Worm (Caenorhabditis elegans): ENCODE data around the gene clec-160.
A peak's percentile ranks its signal among the peaks of the same experiment; 100 is the strongest.

Gene clec-160

DNA sequence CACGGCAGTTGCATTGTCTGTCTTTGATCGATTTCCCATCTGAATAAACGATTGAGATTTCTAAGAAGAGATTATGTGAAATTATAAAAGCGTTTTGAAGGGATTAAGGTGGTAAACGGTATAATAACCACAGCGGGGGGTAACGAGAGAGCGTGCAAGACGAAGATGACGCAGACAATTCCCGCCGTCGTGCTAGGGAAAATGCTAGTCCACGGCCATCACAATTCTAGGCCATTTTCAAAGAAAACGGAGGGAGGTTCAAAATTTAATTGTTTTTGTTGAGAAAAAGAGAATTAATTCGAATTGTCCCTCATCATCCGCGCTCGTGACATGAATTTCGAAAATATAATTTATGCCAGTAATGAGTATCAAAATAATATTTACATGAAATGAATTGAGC lies 43.3 kb upstream of the clec-160 start, which contains the start of gene F10E9.11 (continued):
- TF ChIP-seq nfya-1 (tag; optimal IDR thresholded peaks at IDR 0.05; ENCODE audit: borderline replicate concordance, insufficient read depth) (no peak), him-1 (tag; optimal IDR thresholded peaks at IDR 0.05) (peak; percentile 63), lin-26 (GFP tag; IDR thresholded peaks at IDR 0.05) (no peak), hlh-12 (tag; optimal IDR thresholded peaks at IDR 0.05) (no peak), sptf-2 (GFP tag; optimal IDR thresholded peaks at IDR 0.05) (no peak), egrh-3 (GFP tag; IDR thresholded peaks at IDR 0.05) (0 out of 2 replicates have a peak, but pooled peaks have one; percentile 14), B0336.3 (GFP tag; IDR thresholded peaks at IDR 0.05) (no peak), mes-4 (tag; optimal IDR thresholded peaks at IDR 0.05) (no peak), nhr-120 (GFP tag; IDR thresholded peaks at IDR 0.05) (no peak), ceh-58 (GFP tag; IDR thresholded peaks at IDR 0.05) (no peak), lsy-27 (tag; optimal IDR thresholded peaks at IDR 0.05; ENCODE audit: borderline replicate concordance, insufficient read depth) (no peak), F23B12.7 (tag; optimal IDR thresholded peaks at IDR 0.05; ENCODE audit: insufficient read depth) (peak; percentile 39), pha-4 (tag; optimal IDR thresholded peaks at IDR 0.05) (peak; percentile 5), snpc-1.3 (tag; optimal IDR thresholded peaks at IDR 0.05; ENCODE audit: insufficient read depth) (peak; percentile 43), ztf-25 (GFP tag; IDR thresholded peaks at IDR 0.05) (0 out of 2 replicates have a peak, but pooled peaks have one; percentile 55), K12H6.12 (tag; optimal IDR thresholded peaks at IDR 0.05) (peak; percentile 57), sdz-38 (tag; optimal IDR thresholded peaks at IDR 0.05) (no peak), zfh-2 (GFP tag; conservative IDR thresholded peaks at IDR 0.05) (no peak), snpc-1.1 (tag; optimal IDR thresholded peaks at IDR 0.05; ENCODE audit: insufficient read depth) (peak; percentile 45), ets-4 (GFP tag; optimal IDR thresholded peaks at IDR 0.05) (no peak), B0035.1 (tag; optimal IDR thresholded peaks at IDR 0.05) (no peak), Y56A3A.18 (GFP tag; IDR thresholded peaks at IDR 0.05) (no peak), ztf-26 (tag; optimal IDR thresholded peaks at IDR 0.05) (no peak), F55B11.4 (tag; optimal IDR thresholded peaks at IDR 0.05; ENCODE audit: borderline replicate concordance, insufficient read depth) (no peak), lin-35 (GFP tag; optimal IDR thresholded peaks at IDR 0.05) (peak; percentile 11 to 68 (median 28)), dpff-1 (tag; optimal IDR thresholded peaks at IDR 0.05) (no peak), xnd-1 (tag; optimal IDR thresholded peaks at IDR 0.05) (peak; percentile 32), ZK185.1 (tag; optimal IDR thresholded peaks at IDR 0.05; ENCODE audit: poor library complexity, severe bottlenecking) (peak; percentile 88), let-607 (tag; optimal IDR thresholded peaks at IDR 0.05) (peak in 1 of 2 experiments; percentile 33), lin-54 (GFP tag; optimal IDR thresholded peaks at IDR 0.05) (peak; percentile 94), rcor-1 (GFP tag; IDR thresholded peaks at IDR 0.05) (peak; percentile 82), hlh-26 (GFP tag; conservative IDR thresholded peaks at IDR 0.05) (no peak), K11D2.4 (GFP tag; IDR thresholded peaks at IDR 0.05) (peak; percentile 58; the same call in 1 of the 2 replicates), die-1 (tag; optimal IDR thresholded peaks at IDR 0.05) (no peak), pbrm-1 (GFP tag; IDR thresholded peaks at IDR 0.05) (peak; percentile 78), unc-130 (GFP tag; optimal IDR thresholded peaks at IDR 0.05) (peak; percentile 89), F49E8.2 (tag; optimal IDR thresholded peaks at IDR 0.05; ENCODE audit: insufficient read depth) (peak; percentile 13), T26A5.8 (tag; optimal IDR thresholded peaks at IDR 0.05) (no peak), ztf-3 (GFP tag; optimal IDR thresholded peaks at IDR 0.05) (no peak), attf-3 (GFP tag; conservative IDR thresholded peaks at IDR 0.05) (peak; percentile 73), lir-1 (GFP tag; conservative IDR thresholded peaks at IDR 0.05) (peak; percentile 82), C17E4.6 (GFP tag; IDR thresholded peaks at IDR 0.05) (0 out of 2 replicates have a peak, but pooled peaks have one; percentile 37), ztf-18 (tag; optimal IDR thresholded peaks at IDR 0.05) (peak; percentile 39), chd-7 (tag; optimal IDR thresholded peaks at IDR 0.05) (peak; percentile 36), zim-3 (tag; optimal IDR thresholded peaks at IDR 0.05) (no peak), rec-8 (tag; optimal IDR thresholded peaks at IDR 0.05) (peak in 1 of 2 experiments; percentile 66), somi-1 (GFP tag; optimal IDR thresholded peaks at IDR 0.05) (no peak)
